Worm (Caenorhabditis elegans): ENCODE results near the gene prx-13.

Gene prx-13

ce11 chrII:7272513-7272912 lies 20.7 kb upstream of the prx-13 start (continued):
- TF ChIP-seq lin-38 (GFP tag; IDR thresholded peaks at IDR 0.05) = no peak
- peak in 1 of 2 experiments; percentile 51 for TF ChIP-seq mdl-1 (tag; optimal IDR thresholded peaks at IDR 0.05)
- TF ChIP-seq zip-11 (GFP tag; IDR thresholded peaks at IDR 0.05) = no peak
- no peak for TF ChIP-seq dmd-8 (GFP tag; IDR thresholded peaks at IDR 0.05)
- no peak for TF ChIP-seq Y75B8A.6 (GFP tag; IDR thresholded peaks at IDR 0.05)

- no peak for TF ChIP-seq hlh-11 (tag; optimal IDR thresholded peaks at IDR 0.05)
- TF ChIP-seq nhr-28 (tag; optimal IDR thresholded peaks at IDR 0.05) = peak; percentile 52
- TF ChIP-seq zag-1 (tag; optimal IDR thresholded peaks at IDR 0.05) = no peak
- TF ChIP-seq aly-2 (tag; optimal IDR thresholded peaks at IDR 0.05) = no peak
- TF ChIP-seq dmd-6 (GFP tag; IDR thresholded peaks at IDR 0.05) = peak; percentile 95
- TF ChIP-seq F10B5.3 (tag; optimal IDR thresholded peaks at IDR 0.05) = no peak
- TF ChIP-seq lin-1 (GFP tag; IDR thresholded peaks at IDR 0.05) = no peak
These were observed 18.0 kb upstream of the prx-13 start for ce11 chrII:7269783-7270182.

- TF ChIP-seq nhr-28 (tag; optimal IDR thresholded peaks at IDR 0.05) (peak; percentile 85), F26F4.8 (GFP tag; conservative IDR thresholded peaks at IDR 0.05) (no peak), lin-1 (GFP tag; IDR thresholded peaks at IDR 0.05) (no peak), nhr-77 (tag; optimal IDR thresholded peaks at IDR 0.05) (peak; percentile 71), pqm-1 (tag; optimal IDR thresholded peaks at IDR 0.05) (peak; percentile 70), dmd-6 (GFP tag; IDR thresholded peaks at IDR 0.05) (peak; percentile 87), set-16 (GFP tag; IDR thresholded peaks at IDR 0.05) (no peak), zfp-2 (tag; optimal IDR thresholded peaks at IDR 0.05) (no peak), nhr-48 (tag; optimal IDR thresholded peaks at IDR 0.05) (peak; percentile 21), nhr-6 (tag; optimal IDR thresholded peaks at IDR 0.05) (no peak), mdl-1 (tag; optimal IDR thresholded peaks at IDR 0.05) (peak in 1 of 2 experiments; percentile 68), unc-39 (tag; optimal IDR thresholded peaks at IDR 0.05) (no peak), hlh-11 (tag; optimal IDR thresholded peaks at IDR 0.05) (peak; percentile 77), daf-8 (GFP tag; IDR thresholded peaks at IDR 0.05) (no peak), hlh-30 (tag; optimal IDR thresholded peaks at IDR 0.05; ENCODE audit: insufficient read depth) (peak; percentile 72), duxl-1 (tag; optimal IDR thresholded peaks at IDR 0.05; ENCODE audit: poor library complexity) (no peak), ZK337.2 (GFP tag; IDR thresholded peaks at IDR 0.05) (no peak), dve-1 (tag; optimal IDR thresholded peaks at IDR 0.05; ENCODE audit: insufficient read depth) (peak; percentile 65), mxl-3 (GFP tag; optimal IDR thresholded peaks at IDR 0.05) (peak; percentile 48), nhr-102 (tag; optimal IDR thresholded peaks at IDR 0.05) (peak; percentile 60), daf-16 (GFP tag; optimal IDR thresholded peaks at IDR 0.05) (no peak), daf-16 (tag; optimal IDR thresholded peaks at IDR 0.05) (peak; percentile 93)
These were observed 12.9 kb upstream of the prx-13 start for ce11 chrII:7264675-7265074.

ce11 chrII:7261854-7262253 lies 10.0 kb upstream of the prx-13 start, which contains the start of gene C30G12.4:
TSS of gene C30G12.4 (plus strand) at chrII:7262154.
- TF ChIP-seq nhr-41 (GFP tag; IDR thresholded peaks at IDR 0.05) = no peak
- no peak for TF ChIP-seq ceh-62 (tag; optimal IDR thresholded peaks at IDR 0.05)
- no peak for TF ChIP-seq nhr-102 (tag; optimal IDR thresholded peaks at IDR 0.05)
- no peak for TF ChIP-seq jun-1 (tag; optimal IDR thresholded peaks at IDR 0.05)
- TF ChIP-seq ces-1 (GFP tag; optimal IDR thresholded peaks at IDR 0.05) = no peak
- TF ChIP-seq dpl-1 (GFP tag; optimal IDR thresholded peaks at IDR 0.05) = no peak
- no peak for TF ChIP-seq nhr-10 (tag; optimal IDR thresholded peaks at IDR 0.05)
- TF ChIP-seq hlh-30 (tag; optimal IDR thresholded peaks at IDR 0.05; ENCODE audit: insufficient read depth) = no peak
- no peak for TF ChIP-seq egl-43 (GFP tag; IDR thresholded peaks at IDR 0.05)
- no peak for TF ChIP-seq lin-13 (GFP tag; optimal IDR thresholded peaks at IDR 0.05)
- no peak for TF ChIP-seq dmd-6 (GFP tag; IDR thresholded peaks at IDR 0.05)
- TF ChIP-seq R02D3.7 (tag; optimal IDR thresholded peaks at IDR 0.05) = no peak
- TF ChIP-seq saeg-2 (GFP tag; IDR thresholded peaks at IDR 0.05) = no peak
- no peak for TF ChIP-seq lsy-2 (tag; optimal IDR thresholded peaks at IDR 0.05)
- no peak for TF ChIP-seq hif-1 (tag; optimal IDR thresholded peaks at IDR 0.05)
- no peak for TF ChIP-seq unc-39 (tag; optimal IDR thresholded peaks at IDR 0.05)
- TF ChIP-seq ama-1 (optimal IDR thresholded peaks at IDR 0.05) = no peak
- TF ChIP-seq snpc-4 (tag; optimal IDR thresholded peaks at IDR 0.05) = no peak
